Fruit fly (Drosophila melanogaster): ENCODE data around the gene CG15160.

CG15160 gene

DNA sequence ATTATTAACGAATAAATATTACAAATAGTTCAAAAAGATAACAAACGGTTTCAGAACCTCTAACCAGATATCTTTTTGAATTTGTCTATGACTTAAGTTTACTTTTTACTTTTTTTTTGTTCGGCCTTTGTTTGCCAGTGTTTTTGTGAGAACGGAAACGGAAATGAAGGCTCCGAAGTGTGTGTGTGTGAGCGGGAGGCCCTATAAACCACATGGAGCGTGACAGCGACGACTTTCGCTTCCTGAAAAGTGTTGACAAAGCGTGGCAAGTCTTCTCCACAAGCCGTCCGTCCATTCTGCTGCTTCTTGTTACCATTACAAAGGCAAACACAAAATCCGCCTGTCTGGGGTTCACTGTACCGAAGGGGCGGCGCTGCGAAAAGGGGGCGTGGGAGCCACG lies 26.3 kb upstream of the CG15160 start:
- no peak for TF ChIP-seq Myc (optimal IDR thresholded peaks at IDR 0.05)
- no peak for TF ChIP-seq insv (optimal IDR thresholded peaks at IDR 0.05)
- TF ChIP-seq Sin3A (optimal IDR thresholded peaks at IDR 0.05): no peak
- no peak for TF ChIP-seq h (optimal IDR thresholded peaks at IDR 0.05)
- TF ChIP-seq ttk (optimal IDR thresholded peaks at IDR 0.05): no peak
- TF ChIP-seq psq (optimal IDR thresholded peaks at IDR 0.05): no peak

DNA sequence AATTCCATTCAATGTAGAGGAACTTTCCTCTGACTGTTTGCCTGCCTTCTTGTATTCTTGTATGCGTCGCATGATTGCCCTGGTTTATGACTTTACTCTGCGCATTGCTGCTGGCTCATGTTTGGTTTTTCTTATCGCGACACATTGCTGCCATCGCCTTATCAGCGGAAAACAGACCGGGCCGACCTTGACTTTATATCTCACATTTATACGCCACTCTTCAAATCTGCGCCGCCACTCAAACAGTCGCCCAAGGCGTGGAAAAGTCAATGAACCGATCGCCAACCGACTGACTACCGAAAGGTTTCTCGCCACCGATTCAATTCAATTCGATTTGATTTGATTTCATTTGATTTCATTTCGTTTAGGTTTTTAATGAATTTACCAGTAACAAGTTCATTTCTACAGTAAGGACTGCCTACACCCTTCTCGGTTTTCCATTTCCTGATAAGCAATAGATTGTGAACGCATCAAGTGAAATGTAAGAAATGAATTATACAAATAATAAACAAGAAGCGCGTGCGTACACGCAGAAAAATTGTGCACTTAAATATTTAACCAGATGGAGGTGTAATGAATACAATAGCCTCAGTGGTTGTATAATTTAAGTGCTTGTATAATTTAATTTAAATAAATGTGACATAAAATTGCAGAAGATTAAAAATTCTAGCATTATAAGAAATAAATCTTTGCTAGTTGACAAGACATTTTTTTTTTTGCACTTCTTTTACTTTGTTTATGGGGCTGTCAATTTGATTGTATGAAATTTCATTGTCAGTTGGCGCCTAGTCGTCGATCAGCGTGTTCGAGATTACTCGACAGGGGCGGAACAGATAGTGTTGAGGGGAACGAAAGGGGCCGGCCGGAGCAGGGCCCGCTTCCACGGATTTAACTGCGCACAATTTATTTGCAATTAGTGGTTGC lies 24.2 kb upstream of the CG15160 start:
- no peak for TF ChIP-seq h (optimal IDR thresholded peaks at IDR 0.05)
- TF ChIP-seq insv (optimal IDR thresholded peaks at IDR 0.05): no peak
- TF ChIP-seq Sin3A (optimal IDR thresholded peaks at IDR 0.05): no peak
- TF ChIP-seq Myc (optimal IDR thresholded peaks at IDR 0.05): no peak

DNA sequence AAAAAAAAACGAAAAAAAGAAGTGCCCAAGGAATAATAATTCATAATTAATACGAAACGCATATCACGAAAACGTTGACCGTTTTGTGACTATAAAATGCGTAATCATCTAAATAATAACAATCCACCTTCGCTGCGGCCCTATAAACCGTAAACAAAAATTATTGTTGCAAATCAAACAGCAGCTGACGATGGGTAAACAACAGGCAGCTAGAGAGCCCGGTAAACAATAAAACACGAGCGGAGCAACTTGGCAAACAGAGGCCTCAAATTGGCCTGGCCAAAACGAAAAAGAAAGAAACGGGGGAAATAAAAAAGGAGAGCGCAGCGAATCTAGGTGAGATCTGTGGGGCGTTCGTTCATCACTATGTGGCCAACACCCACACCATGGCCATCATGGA lies 23.1 kb upstream of the CG15160 start:
- TF ChIP-seq ttk (optimal IDR thresholded peaks at IDR 0.05) (no peak), psq (optimal IDR thresholded peaks at IDR 0.05) (no peak), h (optimal IDR thresholded peaks at IDR 0.05) (no peak), Myc (optimal IDR thresholded peaks at IDR 0.05) (no peak), Sin3A (optimal IDR thresholded peaks at IDR 0.05) (no peak), insv (optimal IDR thresholded peaks at IDR 0.05) (no peak)

DNA sequence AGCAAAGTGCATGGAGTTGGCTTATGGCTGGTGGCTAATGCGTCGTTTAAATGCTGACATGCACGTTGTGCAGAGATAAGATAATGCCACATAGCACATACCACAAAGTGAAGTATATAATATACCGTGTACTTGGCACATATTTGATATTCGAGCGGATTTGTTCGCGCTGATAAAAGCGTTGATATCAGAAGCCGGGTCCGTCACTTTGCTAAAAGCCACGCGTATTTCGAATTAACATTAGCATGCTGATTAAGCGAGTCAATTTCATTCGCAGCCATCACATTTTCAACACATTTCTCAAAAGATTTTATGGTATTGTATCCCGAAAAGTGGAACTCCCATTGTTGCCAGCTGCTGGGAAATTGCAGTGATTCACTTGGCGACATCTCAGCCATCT lies 22.0 kb upstream of the CG15160 start:
- TF ChIP-seq h (optimal IDR thresholded peaks at IDR 0.05): no peak
- TF ChIP-seq Sin3A (optimal IDR thresholded peaks at IDR 0.05): no peak
- no peak for TF ChIP-seq insv (optimal IDR thresholded peaks at IDR 0.05)
- TF ChIP-seq psq (optimal IDR thresholded peaks at IDR 0.05): no peak
- no peak for TF ChIP-seq ttk (optimal IDR thresholded peaks at IDR 0.05)
- no peak for TF ChIP-seq Myc (optimal IDR thresholded peaks at IDR 0.05)

DNA sequence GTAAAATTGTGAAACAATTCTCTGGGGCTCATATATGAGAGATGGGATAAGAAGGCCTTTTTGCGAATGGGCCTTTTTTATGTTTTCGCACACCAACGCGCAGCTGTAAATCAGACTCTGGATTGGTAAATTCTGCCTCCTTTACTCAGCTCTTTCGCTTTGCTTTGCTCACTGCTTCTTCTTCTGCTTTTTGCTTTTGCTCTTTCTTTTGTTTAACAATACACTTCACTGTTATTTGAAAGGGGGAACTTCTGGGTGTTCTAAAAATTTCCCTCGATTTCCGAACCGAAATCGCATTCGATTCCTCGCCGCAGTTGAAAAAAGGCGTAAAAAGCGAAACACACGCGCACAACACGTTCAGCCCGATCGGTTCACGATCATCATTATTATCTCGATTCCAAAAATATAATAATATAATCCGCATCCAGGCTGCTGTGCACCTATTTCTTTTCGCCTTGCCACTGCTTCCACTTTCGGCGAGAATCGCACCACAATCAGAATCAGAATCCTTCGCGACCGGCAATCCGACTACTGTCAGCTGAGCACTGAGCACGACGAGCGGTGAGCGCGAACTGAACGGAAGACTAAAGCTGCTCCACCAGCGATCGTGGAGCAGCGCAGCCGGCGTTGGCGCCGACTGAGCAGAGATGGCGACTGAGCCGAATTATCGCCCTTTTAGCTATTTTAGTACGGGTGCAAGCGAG lies 18.8 kb upstream of the CG15160 start:
- no peak for TF ChIP-seq Myc (optimal IDR thresholded peaks at IDR 0.05)
- no peak for TF ChIP-seq h (optimal IDR thresholded peaks at IDR 0.05)
- TF ChIP-seq psq (optimal IDR thresholded peaks at IDR 0.05): no peak
- no peak for TF ChIP-seq ttk (optimal IDR thresholded peaks at IDR 0.05)
- no peak for TF ChIP-seq insv (optimal IDR thresholded peaks at IDR 0.05)
- TF ChIP-seq Sin3A (optimal IDR thresholded peaks at IDR 0.05): no peak

DNA sequence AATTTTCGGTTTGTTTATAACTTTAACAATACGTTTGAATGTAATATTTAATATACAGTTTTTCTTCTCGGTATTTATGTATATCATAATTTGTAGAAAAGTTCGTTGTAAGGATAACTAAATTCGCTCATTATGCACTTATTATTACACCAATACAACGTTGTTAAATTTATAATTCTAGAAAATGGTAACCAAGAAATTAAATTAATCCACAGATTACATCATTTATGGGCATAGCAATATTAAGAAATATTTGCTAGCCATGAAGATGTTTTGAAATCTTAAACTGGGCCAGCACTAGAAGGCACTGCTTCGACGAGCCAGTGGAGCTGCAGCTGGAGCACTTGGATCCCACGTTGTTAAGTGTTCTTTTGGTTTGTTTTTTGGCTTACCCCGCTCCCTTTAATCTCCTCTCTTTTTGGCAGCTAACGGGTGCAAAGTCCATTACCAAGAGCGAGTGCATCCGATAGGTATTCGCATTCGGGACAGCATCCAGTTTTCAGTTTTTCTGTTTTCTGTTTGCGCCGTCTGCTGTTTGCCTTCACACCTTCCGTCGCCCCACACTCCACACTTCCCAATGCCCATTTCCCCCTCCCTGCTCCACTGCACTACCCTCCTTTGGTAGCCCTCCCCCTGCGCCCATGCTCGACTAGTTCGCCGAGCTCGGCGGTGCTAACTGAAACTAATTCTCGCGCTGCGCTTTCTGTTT lies 18.1 kb upstream of the CG15160 start:
- TF ChIP-seq insv (optimal IDR thresholded peaks at IDR 0.05): no peak
- TF ChIP-seq psq (optimal IDR thresholded peaks at IDR 0.05): no peak
- TF ChIP-seq ttk (optimal IDR thresholded peaks at IDR 0.05): no peak
- TF ChIP-seq h (optimal IDR thresholded peaks at IDR 0.05): no peak
- no peak for TF ChIP-seq Sin3A (optimal IDR thresholded peaks at IDR 0.05)
- no peak for TF ChIP-seq Myc (optimal IDR thresholded peaks at IDR 0.05)

DNA sequence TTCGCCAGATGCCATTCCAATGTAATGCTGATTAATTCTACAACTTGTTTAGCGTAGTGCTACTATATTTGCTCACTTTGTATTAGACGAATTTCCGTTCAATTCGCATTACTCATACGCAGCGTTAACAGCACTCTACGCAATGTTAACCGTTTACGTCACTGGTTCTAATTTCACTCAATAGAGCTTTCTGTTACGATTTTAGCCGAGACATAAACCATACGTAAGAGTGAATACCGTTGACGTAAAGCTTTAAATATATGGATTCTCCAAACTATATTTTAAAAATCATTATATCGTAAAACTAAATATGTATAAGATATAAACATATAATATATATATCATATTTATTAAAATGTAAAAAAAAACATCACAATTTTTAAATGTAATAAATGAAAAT lies 14.4 kb upstream of the CG15160 start:
- TF ChIP-seq psq (optimal IDR thresholded peaks at IDR 0.05) (no peak), insv (optimal IDR thresholded peaks at IDR 0.05) (no peak), ttk (optimal IDR thresholded peaks at IDR 0.05) (no peak), Sin3A (optimal IDR thresholded peaks at IDR 0.05) (no peak), h (optimal IDR thresholded peaks at IDR 0.05) (no peak), Myc (optimal IDR thresholded peaks at IDR 0.05) (no peak)

DNA sequence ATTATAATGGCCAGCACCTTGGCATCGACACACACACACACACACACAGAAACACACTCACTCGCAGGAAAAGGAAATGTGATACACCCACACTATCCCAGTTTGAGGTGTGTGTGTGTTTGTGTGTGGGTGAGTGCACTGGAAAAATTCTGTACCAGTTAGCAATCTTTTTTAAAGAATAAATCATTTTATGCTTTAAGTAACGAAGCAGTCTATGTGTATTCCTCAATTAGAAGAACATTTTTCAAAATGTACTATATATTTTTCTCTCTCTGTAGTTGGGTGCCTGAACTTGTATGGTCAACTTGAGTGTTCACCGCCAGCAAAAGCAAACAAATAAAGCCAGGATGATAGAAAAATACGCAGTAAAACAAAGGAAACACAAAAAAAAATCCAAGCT lies 6.1 kb upstream of the CG15160 start:
- no peak for TF ChIP-seq psq (optimal IDR thresholded peaks at IDR 0.05)
- no peak for TF ChIP-seq ttk (optimal IDR thresholded peaks at IDR 0.05)
- TF ChIP-seq Sin3A (optimal IDR thresholded peaks at IDR 0.05): no peak
- no peak for TF ChIP-seq insv (optimal IDR thresholded peaks at IDR 0.05)
- TF ChIP-seq h (optimal IDR thresholded peaks at IDR 0.05): no peak
- no peak for TF ChIP-seq Myc (optimal IDR thresholded peaks at IDR 0.05)

DNA sequence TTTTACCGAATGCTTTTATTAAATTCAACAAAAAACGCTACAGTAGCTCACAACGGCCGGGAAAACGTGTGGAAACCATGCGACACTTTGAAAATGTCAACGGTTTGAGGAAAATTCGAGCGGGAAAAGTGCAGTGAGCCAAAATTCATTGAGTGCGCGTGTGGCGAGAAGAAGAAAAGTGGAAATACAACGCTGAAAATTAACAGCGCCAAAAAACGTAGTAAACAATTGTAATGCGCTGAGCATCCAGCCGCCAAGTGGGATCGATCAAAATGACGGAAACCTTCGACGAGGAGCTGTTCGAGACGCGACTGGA lies 209 bp downstream of the CG15160 start:
- TF ChIP-seq Myc (optimal IDR thresholded peaks at IDR 0.05) (no peak), h (optimal IDR thresholded peaks at IDR 0.05) (no peak), psq (optimal IDR thresholded peaks at IDR 0.05) (no peak), Sin3A (optimal IDR thresholded peaks at IDR 0.05) (no peak), insv (optimal IDR thresholded peaks at IDR 0.05) (no peak), ttk (optimal IDR thresholded peaks at IDR 0.05) (no peak)

DNA sequence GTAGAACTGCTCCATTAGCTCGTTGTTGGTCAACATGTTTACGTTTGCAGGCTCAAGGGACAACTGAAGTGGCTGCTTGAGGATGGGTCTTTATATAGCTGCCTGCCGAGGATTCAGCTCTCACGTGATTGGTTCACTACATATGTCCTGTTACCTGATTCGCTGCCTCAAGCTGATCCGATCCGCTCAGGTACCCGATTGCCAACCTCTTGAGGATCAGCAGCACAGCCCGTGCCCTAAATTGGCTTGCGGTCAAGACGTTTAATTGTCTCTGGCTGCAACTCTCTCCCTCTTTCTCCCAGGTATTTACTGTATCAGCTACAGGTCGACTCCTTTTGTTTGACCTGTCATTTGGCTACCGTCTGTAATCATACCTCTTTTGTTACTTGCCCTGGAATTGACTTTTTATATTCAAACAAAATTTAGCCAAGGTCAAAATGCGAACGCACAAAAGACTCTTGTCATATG lies 6.2 kb downstream of the CG15160 start, which contains the start of gene amos:
Gene amos (minus strand): TSS at position 51 of the 468 bp plus-strand sequence.
- TF ChIP-seq psq (optimal IDR thresholded peaks at IDR 0.05): no peak
- no peak for TF ChIP-seq Myc (optimal IDR thresholded peaks at IDR 0.05)
- TF ChIP-seq Sin3A (optimal IDR thresholded peaks at IDR 0.05): no peak

DNA sequence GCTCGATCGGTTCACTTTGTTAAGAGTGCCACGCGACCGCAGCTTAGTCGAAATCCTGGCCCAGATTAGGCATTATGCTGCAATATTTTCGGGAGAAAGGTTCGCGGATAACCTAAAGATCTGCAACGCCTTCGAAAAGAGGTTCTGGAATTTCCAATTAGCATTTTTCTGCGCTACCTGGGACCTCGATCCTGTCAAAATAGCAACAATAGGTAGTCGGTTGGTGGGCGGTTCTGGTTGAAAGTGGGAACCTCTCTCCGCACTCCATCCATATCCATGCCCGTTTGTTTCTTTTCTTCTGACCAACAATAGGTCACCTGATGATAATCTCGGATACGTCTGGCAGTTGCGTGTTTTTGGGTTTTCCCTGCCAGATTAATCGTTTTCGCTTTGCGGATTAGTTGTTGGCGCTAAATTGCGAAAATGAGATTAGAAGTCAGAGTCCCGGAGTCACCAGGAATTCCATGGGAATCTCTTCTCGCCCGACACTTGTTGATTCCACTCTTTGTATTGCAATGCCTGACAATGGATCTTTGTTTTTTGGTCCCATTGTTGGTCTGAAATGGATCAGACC lies 7.5 kb downstream of the CG15160 start:
- TF ChIP-seq psq (optimal IDR thresholded peaks at IDR 0.05) (no peak), ttk (optimal IDR thresholded peaks at IDR 0.05) (no peak), insv (optimal IDR thresholded peaks at IDR 0.05) (no peak), h (optimal IDR thresholded peaks at IDR 0.05) (no peak), Myc (optimal IDR thresholded peaks at IDR 0.05) (no peak), Sin3A (optimal IDR thresholded peaks at IDR 0.05) (no peak)

Data from Kc167 (cell line).